Worm (Caenorhabditis elegans) whole organism, mixed stage, embryonic: ENCODE data around the gene mdh-1.

ENCODE experiments used
- M03D4.4 ChIP-seq: sonication (generic microtip); optimal IDR thresholded peaks from 2 replicates; lab custom pipeline; 2017; ENCODE audit warnings: mild to moderate bottlenecking, missing genetic modification characterization, missing compliant biosample characterization
- bed-3 ChIP-seq: fragments of 200-800 bp; sonication (Bioruptor generic); optimal IDR thresholded peaks from 3 replicates; lab custom pipeline; 2018; ENCODE audit warnings: mild to moderate bottlenecking, missing genetic modification characterization, moderate library complexity, missing compliant biosample characterization
- blmp-1 ChIP-seq: fragments of 150-350 bp; optimal IDR thresholded peaks from 2 replicates; lab custom pipeline; 2014; ENCODE audit warnings: missing biosample characterization, missing genetic modification characterization
- ceh-39 ChIP-seq: fragments of 150-350 bp; optimal IDR thresholded peaks from 2 replicates; lab custom pipeline; 2014; ENCODE audit warnings: missing biosample characterization, missing genetic modification characterization
- ceh-43 ChIP-seq: fragments of 200-800 bp; sonication (Bioruptor generic); optimal IDR thresholded peaks from 2 replicates; lab custom pipeline; 2018; ENCODE audit warnings: mild to moderate bottlenecking, missing genetic modification characterization, moderate library complexity, missing compliant biosample characterization
- ceh-83 ChIP-seq: fragments of 200-800 bp; sonication (Bioruptor generic); optimal IDR thresholded peaks from 2 replicates; lab custom pipeline; 2018; ENCODE audit warnings: mild to moderate bottlenecking, missing genetic modification characterization, missing compliant biosample characterization
- ces-1 ChIP-seq: fragments of 150-350 bp; optimal IDR thresholded peaks from 2 replicates; lab custom pipeline; 2014; ENCODE audit warnings: missing biosample characterization, missing genetic modification reagents, missing genetic modification characterization
- cnd-1 ChIP-seq: fragments of 200-800 bp; sonication (Bioruptor generic); optimal IDR thresholded peaks from 2 replicates; lab custom pipeline; 2018; ENCODE audit warnings: mild to moderate bottlenecking, missing genetic modification characterization, missing compliant biosample characterization
- drap-1 ChIP-seq: fragments of 200-800 bp; sonication (Bioruptor generic); optimal IDR thresholded peaks from 3 replicates; lab custom pipeline; 2018; ENCODE audit warnings: mild to moderate bottlenecking, missing genetic modification characterization, missing compliant biosample characterization
- elt-3 ChIP-seq: fragments of 150-350 bp; optimal IDR thresholded peaks from 2 replicates; lab custom pipeline; 2014; ENCODE audit warnings: missing biosample characterization, missing genetic modification characterization
- flh-1 ChIP-seq: fragments of 200-800 bp; sonication (Bioruptor generic); optimal IDR thresholded peaks from 2 replicates; lab custom pipeline; 2018; ENCODE audit warnings: mild to moderate bottlenecking, missing genetic modification characterization, moderate library complexity, missing compliant biosample characterization
- ham-2 ChIP-seq: fragments of 200-800 bp; sonication (Bioruptor generic); optimal IDR thresholded peaks from 2 replicates; lab custom pipeline; 2018; ENCODE audit warnings: mild to moderate bottlenecking, missing genetic modification characterization, missing compliant biosample characterization
- lin-13 ChIP-seq: fragments of 150-350 bp; optimal IDR thresholded peaks from 2 replicates; lab custom pipeline; 2014; ENCODE audit warnings: missing biosample characterization, missing genetic modification characterization
- lin-32 ChIP-seq: fragments of 200-800 bp; sonication (Bioruptor generic); optimal IDR thresholded peaks from 2 replicates; lab custom pipeline; 2018; ENCODE audit warnings: mild to moderate bottlenecking, missing genetic modification characterization, missing compliant biosample characterization
- lsy-2 ChIP-seq: fragments of 150-350 bp; optimal IDR thresholded peaks from 2 replicates; lab custom pipeline; 2014; ENCODE audit warnings: missing biosample characterization, missing genetic modification characterization
- mab-5 ChIP-seq: fragments of 150-350 bp; optimal IDR thresholded peaks from 2 replicates; lab custom pipeline; 2014; ENCODE audit warnings: missing biosample characterization, missing genetic modification characterization
- mls-2 ChIP-seq: sonication (generic microtip); optimal IDR thresholded peaks from 2 replicates; lab custom pipeline; 2016; ENCODE audit warnings: mild to moderate bottlenecking, missing genetic modification characterization, moderate library complexity, missing compliant biosample characterization
- nhr-12 ChIP-seq: fragments of 150-350 bp; optimal IDR thresholded peaks from 2 replicates; lab custom pipeline; 2014; ENCODE audit warnings: missing biosample characterization, missing genetic modification characterization
- nhr-2 ChIP-seq: fragments of 150-350 bp; optimal IDR thresholded peaks from 2 replicates; lab custom pipeline; 2014; ENCODE audit warnings: missing biosample characterization, missing genetic modification characterization
- nhr-28 ChIP-seq: fragments of 150-350 bp; optimal IDR thresholded peaks from 2 replicates; lab custom pipeline; 2014; ENCODE audit warnings: missing biosample characterization, missing genetic modification characterization
- nhr-76 ChIP-seq: sonication (generic microtip); optimal IDR thresholded peaks from 2 replicates; lab custom pipeline; 2017; ENCODE audit warnings: missing biosample characterization, missing genetic modification characterization
- pha-4 ChIP-seq: fragments of 150-350 bp; optimal IDR thresholded peaks from 2 replicates; lab custom pipeline; 2018; ENCODE audit warnings: missing biosample characterization, missing genetic modification reagents, missing genetic modification characterization
- sem-2 ChIP-seq: fragments of 200-800 bp; sonication (Bioruptor generic); optimal IDR thresholded peaks from 2 replicates; lab custom pipeline; 2018; ENCODE audit warnings: mild to moderate bottlenecking, missing genetic modification characterization, missing compliant biosample characterization
- snpc-4 ChIP-seq: fragments of 150-350 bp; optimal IDR thresholded peaks from 2 replicates; lab custom pipeline; 2014; ENCODE audit warnings: missing biosample characterization, missing genetic modification characterization
- sptf-1 ChIP-seq: sonication (generic microtip); optimal IDR thresholded peaks from 2 replicates; lab custom pipeline; 2017; ENCODE audit warnings: mild to moderate bottlenecking, missing genetic modification characterization, moderate library complexity, missing compliant biosample characterization
- tbx-8 ChIP-seq: fragments of 200-800 bp; sonication (Bioruptor generic); optimal IDR thresholded peaks from 2 replicates; lab custom pipeline; 2018; ENCODE audit warnings: mild to moderate bottlenecking, missing genetic modification characterization, moderate library complexity, missing compliant biosample characterization
- unc-120 ChIP-seq: sonication (generic microtip); optimal IDR thresholded peaks from 2 replicates; lab custom pipeline; 2017; ENCODE audit warnings: missing genetic modification characterization, missing compliant biosample characterization; ENCODE audit not compliant: poor library complexity, severe bottlenecking
- unc-39 ChIP-seq: fragments of 150-350 bp; optimal IDR thresholded peaks from 2 replicates; lab custom pipeline; 2014; ENCODE audit warnings: missing biosample characterization, missing genetic modification characterization
- unc-62 ChIP-seq: fragments of 150-350 bp; optimal IDR thresholded peaks from 2 replicates; lab custom pipeline; 2014; ENCODE audit warnings: missing biosample characterization, missing genetic modification reagents, missing genetic modification characterization
- zip-8 ChIP-seq: fragments of 150-350 bp; optimal IDR thresholded peaks from 2 replicates; lab custom pipeline; 2014; ENCODE audit warnings: missing biosample characterization, missing genetic modification characterization
- ztf-11 ChIP-seq: fragments of 150-350 bp; optimal IDR thresholded peaks from 2 replicates; lab custom pipeline; 2014; ENCODE audit warnings: missing biosample characterization, missing genetic modification characterization

mdh-1 gene

ce11 chrV:6557035-6557434, 40.7 kb upstream of the mdh-1 start, which contains the start of gene spp-27:
Gene spp-27, minus strand, starts transcription at chrV:6557135.
- TF ChIP-seq sptf-1 (tag; lab: Kevin White, UChicago), result no peak
- TF ChIP-seq tbx-8 (GFP tag; lab: Kevin White, UChicago), result no peak
- TF ChIP-seq zip-8 (tag; lab: Kevin White, UChicago), result no peak
- TF ChIP-seq nhr-76 (tag; lab: Kevin White, UChicago), result no peak
- no peak for TF ChIP-seq ceh-83 (GFP tag; lab: Kevin White, UChicago)

DNA sequence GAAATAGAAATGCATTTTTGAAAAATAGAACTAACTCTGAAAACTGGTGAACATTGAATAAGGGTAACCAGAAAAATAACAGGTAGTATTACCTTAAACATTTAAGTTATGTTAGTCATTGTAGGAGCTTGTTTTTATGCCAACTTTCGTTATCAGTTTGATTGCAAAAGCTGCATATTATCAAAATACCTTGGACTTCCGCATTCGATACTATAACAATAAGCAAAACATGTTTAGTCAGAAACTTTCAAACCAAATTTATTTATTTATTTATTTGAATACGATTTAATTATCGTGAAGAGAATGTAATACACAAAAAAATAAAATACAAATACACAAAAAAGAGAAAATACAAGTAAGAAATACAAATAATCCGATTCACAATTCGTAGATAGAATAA, 38.0 kb upstream of the mdh-1 start, which contains the start of gene K04A8.19:
K04A8.19 (minus strand) TSS at position 101 of the 400 bp plus-strand sequence.
- TF ChIP-seq cnd-1 (tag; lab: Kevin White, UChicago) (no peak), lin-13 (tag; lab: Kevin White, UChicago) (no peak), mls-2 (tag; lab: Kevin White, UChicago) (no peak), nhr-12 (tag; lab: Kevin White, UChicago) (no peak), unc-39 (tag; lab: Kevin White, UChicago) (no peak)

DNA sequence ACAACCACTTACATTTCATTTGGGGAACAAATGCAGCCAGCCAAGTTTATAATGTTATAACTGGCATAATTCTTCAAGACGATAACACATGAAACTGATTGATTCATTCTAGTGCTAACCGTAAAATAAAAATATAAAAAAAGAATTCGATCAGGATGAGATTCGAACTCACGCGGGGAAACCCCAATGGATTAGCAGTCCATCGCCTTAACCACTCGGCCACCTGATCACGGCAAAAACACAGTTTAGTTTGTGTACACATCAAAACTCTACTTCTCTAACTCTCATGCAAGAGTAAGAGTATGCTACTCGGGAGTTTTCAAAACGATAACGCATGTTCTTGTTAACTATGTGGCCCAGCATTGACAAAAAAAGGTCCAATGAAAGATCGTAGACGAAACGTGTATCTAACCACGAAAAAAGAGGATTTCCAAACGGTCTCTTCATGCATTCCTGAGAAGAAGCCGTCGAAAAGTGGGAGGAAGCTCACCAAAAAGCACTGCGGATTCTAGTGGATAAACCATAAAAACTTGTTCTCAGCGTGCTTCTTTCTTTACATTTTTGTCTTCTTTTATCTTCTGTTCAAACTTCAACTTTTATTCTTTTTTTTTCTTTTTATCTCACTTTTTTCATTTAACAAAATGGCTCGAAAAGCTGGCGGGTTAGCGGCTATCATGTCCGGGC, 35.5 kb upstream of the mdh-1 start, which contains the start of gene twk-10:
twk-10 (plus strand) TSS at position 634 of the 684 bp plus-strand sequence.
- no peak for TF ChIP-seq nhr-2 (tag; lab: Kevin White, UChicago)
- TF ChIP-seq unc-39 (tag; lab: Kevin White, UChicago), result no peak
- no peak for TF ChIP-seq mab-5 (tag; lab: Kevin White, UChicago)
- peak; percentile 19 for TF ChIP-seq sem-2
- no peak for TF ChIP-seq blmp-1 (tag; lab: Kevin White, UChicago)
- TF ChIP-seq ham-2, result no peak
- TF ChIP-seq M03D4.4, result peak; percentile 17
- peak; percentile 48 for TF ChIP-seq ceh-83 (GFP tag; lab: Kevin White, UChicago)
- TF ChIP-seq elt-3 (tag; lab: Kevin White, UChicago), result no peak
- TF ChIP-seq drap-1 (GFP tag; lab: Kevin White, UChicago), result no peak
- TF ChIP-seq cnd-1 (tag; lab: Kevin White, UChicago), result peak; percentile 35
- no peak for TF ChIP-seq ceh-43
- no peak for TF ChIP-seq lin-32
- no peak for TF ChIP-seq bed-3 (GFP tag; lab: Kevin White, UChicago)
- TF ChIP-seq snpc-4 (tag; lab: Kevin White, UChicago), result no peak
- no peak for TF ChIP-seq lin-13 (tag; lab: Kevin White, UChicago)
- no peak for TF ChIP-seq mls-2 (tag; lab: Kevin White, UChicago)
- TF ChIP-seq lsy-2, result no peak
- no peak for TF ChIP-seq ceh-39 (tag; lab: Kevin White, UChicago)
- TF ChIP-seq nhr-76 (tag; lab: Kevin White, UChicago), result no peak
- no peak for TF ChIP-seq ztf-11
- TF ChIP-seq unc-120 (tag; lab: Kevin White, UChicago), result no peak
- no peak for TF ChIP-seq ces-1 (GFP tag; lab: Kevin White, UChicago)

DNA sequence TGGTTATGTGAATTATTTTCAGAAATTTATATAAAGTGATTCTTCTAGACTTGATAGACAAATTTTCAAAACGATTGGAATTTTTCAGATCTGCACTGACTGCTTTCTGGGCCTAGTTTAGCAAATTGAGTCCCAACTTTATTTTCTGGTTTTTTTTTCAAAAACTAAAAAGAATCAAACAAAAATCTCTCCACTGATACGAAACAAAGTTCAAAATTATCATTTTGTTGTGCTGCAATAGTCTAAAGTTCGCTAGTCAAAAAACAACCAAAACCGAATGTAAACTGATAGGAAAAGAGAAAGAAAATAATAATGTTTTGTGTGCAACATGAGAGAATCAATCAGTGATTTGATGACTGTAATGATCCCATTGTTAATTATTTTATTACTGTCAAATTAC, 33.5 kb upstream of the mdh-1 start, which contains the start of gene lipl-4:
lipl-4 (plus strand) TSS at position 301 of the 400 bp plus-strand sequence.
- TF ChIP-seq ceh-39 (tag; lab: Kevin White, UChicago), result no peak
- TF ChIP-seq cnd-1 (tag; lab: Kevin White, UChicago), result no peak
- no peak for TF ChIP-seq snpc-4 (tag; lab: Kevin White, UChicago)
- no peak for TF ChIP-seq nhr-12 (tag; lab: Kevin White, UChicago)
- TF ChIP-seq flh-1 (GFP tag; lab: Kevin White, UChicago), result no peak
- no peak for TF ChIP-seq nhr-28 (tag; lab: Kevin White, UChicago)
- no peak for TF ChIP-seq pha-4 (tag; lab: Kevin White, UChicago)
- no peak for TF ChIP-seq mls-2 (tag; lab: Kevin White, UChicago)
- no peak for TF ChIP-seq mab-5 (tag; lab: Kevin White, UChicago)
- no peak for TF ChIP-seq M03D4.4
- no peak for TF ChIP-seq unc-62 (GFP tag; lab: Kevin White, UChicago)
- TF ChIP-seq bed-3 (GFP tag; lab: Kevin White, UChicago), result no peak
- no peak for TF ChIP-seq ztf-11
- TF ChIP-seq unc-120 (tag; lab: Kevin White, UChicago), result no peak
